Worm (Caenorhabditis elegans) whole organism, L2 larva: ENCODE data around the gene Y56A3A.30.

Source experiments
- R02D3.7 ChIP-seq: fragments of 150-350 bp; optimal IDR thresholded peaks from 2 replicates; lab custom pipeline; 2014; ENCODE audit warnings: missing biosample characterization, missing genetic modification characterization
- ama-1 ChIP-seq: fragments of 150-350 bp; optimal IDR thresholded peaks from 2 replicates; lab custom pipeline; 2018; ENCODE audit warnings: inconsistent platforms
- ceh-82 ChIP-seq: fragments of 150-350 bp; optimal IDR thresholded peaks from 2 replicates; lab custom pipeline; 2014; ENCODE audit warnings: missing biosample characterization, missing genetic modification characterization
- mdl-1 ChIP-seq, 2 experiments: fragments of 150-350 bp in 1 of 2; sonication (generic microtip) in 1 of 2; optimal IDR thresholded peaks; 2 replicates each; lab custom pipeline; 2017; ENCODE audit warnings: missing biosample characterization in 2 of 2, missing genetic modification characterization in 2 of 2
- nhr-11 ChIP-seq: fragments of 150-350 bp; optimal IDR thresholded peaks from 2 replicates; lab custom pipeline; 2014; ENCODE audit warnings: missing biosample characterization, missing genetic modification characterization
- nhr-21 ChIP-seq: fragments of 150-350 bp; optimal IDR thresholded peaks from 2 replicates; lab custom pipeline; 2014; ENCODE audit warnings: missing biosample characterization, missing genetic modification characterization
- nhr-237 ChIP-seq: fragments of 150-350 bp; optimal IDR thresholded peaks from 2 replicates; lab custom pipeline; 2014; ENCODE audit warnings: missing biosample characterization, missing genetic modification characterization
- nhr-6 ChIP-seq: fragments of 150-350 bp; optimal IDR thresholded peaks from 2 replicates; lab custom pipeline; 2014; ENCODE audit warnings: missing biosample characterization, missing genetic modification characterization
- sem-4 ChIP-seq: fragments of 150-350 bp; optimal IDR thresholded peaks from 2 replicates; lab custom pipeline; 2014; ENCODE audit warnings: missing biosample characterization, missing genetic modification reagents, missing genetic modification characterization
- skn-1 ChIP-seq: sonication (generic microtip); optimal IDR thresholded peaks from 2 replicates; lab custom pipeline; 2017; ENCODE audit warnings: missing biosample characterization, missing genetic modification characterization
- snpc-4 ChIP-seq: fragments of 150-350 bp; optimal IDR thresholded peaks from 2 replicates; lab custom pipeline; 2014; ENCODE audit warnings: missing biosample characterization, missing genetic modification characterization
- zag-1 ChIP-seq: fragments of 150-350 bp; optimal IDR thresholded peaks from 2 replicates; lab custom pipeline; 2014; ENCODE audit warnings: missing biosample characterization, missing genetic modification characterization
- ztf-11 ChIP-seq: sonication (generic microtip); optimal IDR thresholded peaks from 2 replicates; lab custom pipeline; 2017; ENCODE audit warnings: missing biosample characterization, missing genetic modification characterization

DNA sequence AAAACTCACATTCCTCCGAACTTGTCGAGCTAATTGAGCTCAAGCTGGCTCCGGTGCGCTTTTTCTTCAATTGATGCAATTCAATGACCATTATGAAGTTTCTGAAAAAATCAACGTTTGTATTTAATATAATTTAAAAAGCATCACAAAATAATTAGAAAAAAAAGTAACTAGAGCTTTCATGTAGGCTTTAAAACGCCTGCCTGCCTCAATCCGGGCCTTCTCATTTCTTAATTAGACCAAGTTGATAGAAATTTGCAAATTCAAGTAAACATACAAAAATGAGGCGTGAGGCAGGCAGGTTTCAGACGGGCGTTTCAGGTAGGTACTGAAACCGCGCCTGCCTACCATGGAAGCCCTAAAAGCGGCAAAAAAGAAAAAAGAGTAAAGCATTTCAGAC, 24.0 kb upstream of the Y56A3A.30 start, which contains the start of gene Y56A3A.33:
- TF ChIP-seq nhr-6 (no peak), sem-4 (tag; lab: Kevin White, UChicago) (no peak), ztf-11 (tag; lab: Kevin White, UChicago) (no peak), snpc-4 (tag; lab: Kevin White, UChicago) (no peak), nhr-237 (tag; lab: Kevin White, UChicago) (no peak), zag-1 (tag; lab: Kevin White, UChicago) (no peak), nhr-11 (tag; lab: Kevin White, UChicago) (no peak), mdl-1 (tag; optimal IDR thresholded peaks at IDR 0.05; lab: Kevin White, UChicago) (no peak), ama-1 (lab: Kevin White, UChicago) (no peak), R02D3.7 (tag; lab: Kevin White, UChicago) (no peak), skn-1 (no peak), ceh-82 (tag; lab: Kevin White, UChicago) (no peak), nhr-21 (tag; lab: Kevin White, UChicago) (no peak)
